Fruit fly (Drosophila melanogaster) whole organism, embryonic: ENCODE data around the gene CG9184.

ENCODE experiments used
- Abd-B ChIP-seq: fragments of 200-800 bp; sonication (Bioruptor generic); optimal IDR thresholded peaks from 2 replicates; lab custom pipeline; 2018; ENCODE audit warnings: missing biosample characterization, mild to moderate bottlenecking, missing genetic modification characterization, moderate library complexity
- Adf1 ChIP-seq: fragments of 200-800 bp; sonication (Bioruptor generic); IDR thresholded peaks from 2 replicates; pipeline ENCODE4 v1.3.6; 2022; ENCODE audit warnings: missing biosample characterization, missing genetic modification characterization
- B-H2 ChIP-seq: fragments of 200-800 bp; sonication (Bioruptor generic); optimal IDR thresholded peaks from 2 replicates; lab custom pipeline; 2018; ENCODE audit warnings: missing biosample characterization, mild to moderate bottlenecking, missing genetic modification characterization
- CG10274 ChIP-seq: fragments of 200-800 bp; sonication (Bioruptor generic); optimal IDR thresholded peaks from 3 replicates; lab custom pipeline; 2017; ENCODE audit warnings: missing biosample characterization, mild to moderate bottlenecking, missing genetic modification characterization
- CG11085 ChIP-seq: fragments of 200-800 bp; sonication (Bioruptor generic); IDR thresholded peaks from 2 replicates; pipeline ENCODE4 v1.3.6; 2022; ENCODE audit warnings: missing biosample characterization, missing genetic modification characterization
- CG11695 ChIP-seq: fragments of 200-800 bp; sonication (Bioruptor generic); IDR thresholded peaks from 3 replicates; pipeline ENCODE4 v1.3.6; 2022; ENCODE audit warnings: missing biosample characterization, missing genetic modification characterization
- CG13424 ChIP-seq: fragments of 200-800 bp; sonication (Bioruptor generic); optimal IDR thresholded peaks from 2 replicates; lab custom pipeline; 2019; ENCODE audit warnings: missing biosample characterization, mild to moderate bottlenecking, missing genetic modification characterization, moderate library complexity
- CG14050 ChIP-seq: fragments of 200-800 bp; sonication (Bioruptor generic); IDR thresholded peaks from 3 replicates; pipeline ENCODE4 v1.3.6; 2022; ENCODE audit warnings: missing biosample characterization, missing genetic modification characterization
- CG15696 ChIP-seq: fragments of 200-800 bp; sonication (Bioruptor generic); optimal IDR thresholded peaks from 2 replicates; lab custom pipeline; 2019; ENCODE audit warnings: missing biosample characterization, mild to moderate bottlenecking, missing genetic modification characterization, moderate library complexity
- CG17328 ChIP-seq: fragments of 200-800 bp; sonication (Bioruptor generic); IDR thresholded peaks from 2 replicates; pipeline ENCODE4 v1.3.6; 2022; ENCODE audit warnings: missing biosample characterization, missing genetic modification characterization
- CG17361 ChIP-seq: fragments of 200-800 bp; sonication (Bioruptor generic); IDR thresholded peaks from 3 replicates; pipeline ENCODE4 v1.3.6; 2022; ENCODE audit warnings: missing biosample characterization, missing genetic modification characterization
- CG17802 ChIP-seq: fragments of 200-800 bp; sonication (Bioruptor generic); optimal IDR thresholded peaks from 2 replicates; lab custom pipeline; 2018; ENCODE audit warnings: missing biosample characterization, mild to moderate bottlenecking, missing genetic modification characterization, moderate library complexity
- CG2129 ChIP-seq: fragments of 200-800 bp; sonication (Bioruptor generic); IDR thresholded peaks from 2 replicates; pipeline ENCODE4 v1.3.6; 2022; ENCODE audit warnings: missing biosample characterization, missing genetic modification characterization; ENCODE audit not compliant: partially characterized antibody
- CG3726 ChIP-seq: fragments of 200-800 bp; sonication (Bioruptor generic); IDR thresholded peaks from 3 replicates; pipeline ENCODE4, ENCODE4 v1.3.6; 2022; ENCODE audit warnings: missing biosample characterization, missing genetic modification characterization
- CG4707 ChIP-seq: fragments of 200-800 bp; sonication (Bioruptor generic); optimal IDR thresholded peaks from 2 replicates; lab custom pipeline; 2018; ENCODE audit warnings: missing biosample characterization, mild to moderate bottlenecking, missing genetic modification characterization, moderate library complexity
- CG8765 ChIP-seq: fragments of 200-800 bp; sonication (Bioruptor generic); IDR thresholded peaks from 2 replicates; pipeline ENCODE4 v1.3.6; 2022; ENCODE audit warnings: missing biosample characterization, missing genetic modification characterization
- CG9876 ChIP-seq: fragments of 200-800 bp; sonication (Bioruptor generic); optimal IDR thresholded peaks from 2 replicates; lab custom pipeline; 2016; ENCODE audit warnings: missing biosample characterization, missing genetic modification characterization
- CoRest ChIP-seq: fragments of 200-800 bp; sonication (Bioruptor generic); optimal IDR thresholded peaks from 3 replicates; lab custom pipeline; 2018; ENCODE audit warnings: missing biosample characterization, mild to moderate bottlenecking, missing genetic modification characterization, moderate library complexity
- Doc2 ChIP-seq: fragments of 200-800 bp; sonication (Bioruptor generic); IDR thresholded peaks from 2 replicates; pipeline ENCODE4 v1.3.6; 2022; ENCODE audit warnings: missing biosample characterization, missing genetic modification characterization
- Doc3 ChIP-seq: fragments of 200-800 bp; sonication (Bioruptor generic); IDR thresholded peaks from 3 replicates; pipeline ENCODE4 v1.3.6; 2022; ENCODE audit warnings: missing biosample characterization, missing genetic modification characterization; ENCODE audit not compliant: partially characterized antibody
- Fer2 ChIP-seq: fragments of 200-800 bp; sonication (Bioruptor generic); optimal IDR thresholded peaks from 2 replicates; lab custom pipeline; 2018; ENCODE audit warnings: missing biosample characterization, mild to moderate bottlenecking, missing genetic modification characterization, moderate library complexity
- Fer3 ChIP-seq: fragments of 200-800 bp; sonication (Bioruptor generic); optimal IDR thresholded peaks from 2 replicates; lab custom pipeline; 2018; ENCODE audit warnings: missing biosample characterization, mild to moderate bottlenecking, missing genetic modification characterization, moderate library complexity
- HLHmδ ChIP-seq: fragments of 200-800 bp; sonication (Bioruptor generic); optimal IDR thresholded peaks from 2 replicates; lab custom pipeline; 2018; ENCODE audit warnings: missing biosample characterization, mild to moderate bottlenecking, missing genetic modification characterization, moderate library complexity
- HmgZ ChIP-seq: fragments of 200-800 bp; sonication (Bioruptor generic); optimal IDR thresholded peaks from 2 replicates; lab custom pipeline; 2018; ENCODE audit warnings: missing biosample characterization, mild to moderate bottlenecking, missing genetic modification characterization
- NFAT ChIP-seq: fragments of 200-800 bp; sonication (Bioruptor generic); IDR thresholded peaks from 2 replicates; pipeline ENCODE4 v1.3.6; 2022; ENCODE audit warnings: missing biosample characterization, missing genetic modification characterization
- Neu2 ChIP-seq: fragments of 200-800 bp; sonication (Bioruptor generic); optimal IDR thresholded peaks from 3 replicates; lab custom pipeline; 2016; ENCODE audit warnings: missing biosample characterization, missing genetic modification characterization, borderline replicate concordance
- PHDP ChIP-seq: fragments of 200-800 bp; sonication (Bioruptor generic); optimal IDR thresholded peaks from 3 replicates; lab custom pipeline; 2018; ENCODE audit warnings: missing biosample characterization, mild to moderate bottlenecking, missing genetic modification characterization, moderate library complexity
- Sry-β ChIP-seq: fragments of 200-800 bp; sonication (Bioruptor generic); optimal IDR thresholded peaks from 2 replicates; lab custom pipeline; 2018; ENCODE audit warnings: missing biosample characterization, mild to moderate bottlenecking, missing genetic modification characterization, moderate library complexity
- Stat92E ChIP-seq, 3 experiments: fragments of >200 bp in 2 of 3; fragments of 200-800 bp in 1 of 3; sonication (Bioruptor generic) in 1 of 3; optimal IDR thresholded peaks; 2 replicates each; lab custom pipeline; 2017 to 2019; ENCODE audit warnings: missing biosample characterization in 3 of 3, missing genetic modification characterization in 3 of 3, mild to moderate bottlenecking in 1 of 3, moderate library complexity in 1 of 3
- Tbp ChIP-seq: fragments of >200 bp; optimal IDR thresholded peaks from 2 replicates; lab custom pipeline; 2018; ENCODE audit warnings: missing biosample characterization, missing genetic modification characterization
- abd-A ChIP-seq: fragments of 200-800 bp; sonication (Bioruptor generic); optimal IDR thresholded peaks from 3 replicates; lab custom pipeline; 2019; ENCODE audit warnings: missing biosample characterization, mild to moderate bottlenecking, missing genetic modification characterization, moderate library complexity
- ac ChIP-seq: fragments of 200-800 bp; sonication (Bioruptor generic); optimal IDR thresholded peaks from 3 replicates; lab custom pipeline; 2017; ENCODE audit warnings: missing biosample characterization, mild to moderate bottlenecking, missing genetic modification characterization
- bowl ChIP-seq: fragments of 200-800 bp; sonication (Bioruptor generic); IDR thresholded peaks from 2 replicates; pipeline ENCODE4 v1.3.6; 2022; ENCODE audit warnings: missing biosample characterization, missing genetic modification characterization
- br ChIP-seq: fragments of >200 bp; optimal IDR thresholded peaks from 2 replicates; lab custom pipeline; 2017
- chn ChIP-seq: fragments of 200-800 bp; sonication (Bioruptor generic); optimal IDR thresholded peaks from 2 replicates; lab custom pipeline; 2016; ENCODE audit warnings: missing biosample characterization, missing genetic modification characterization
- corto ChIP-seq: fragments of 200-800 bp; sonication (Bioruptor generic); optimal IDR thresholded peaks from 2 replicates; lab custom pipeline; 2016; ENCODE audit warnings: missing biosample characterization, mild to moderate bottlenecking, missing genetic modification characterization, moderate library complexity
- crol ChIP-seq: fragments of 200-800 bp; sonication (Bioruptor generic); IDR thresholded peaks from 2 replicates; pipeline ENCODE4 v1.3.6; 2022; ENCODE audit warnings: missing biosample characterization, missing genetic modification characterization
- dimm ChIP-seq: fragments of 200-800 bp; sonication (Bioruptor generic); IDR thresholded peaks from 2 replicates; pipeline ENCODE4 v1.3.6; 2022; ENCODE audit warnings: missing biosample characterization, missing genetic modification characterization
- dmrt11E ChIP-seq: fragments of 200-800 bp; sonication (Bioruptor generic); optimal IDR thresholded peaks from 3 replicates; lab custom pipeline; 2018; ENCODE audit warnings: missing biosample characterization, mild to moderate bottlenecking, missing genetic modification characterization, moderate library complexity
- eve ChIP-seq, 2 experiments: fragments of >200 bp; optimal IDR thresholded peaks; 2 replicates each; lab custom pipeline; 2017; ENCODE audit warnings: missing biosample characterization in 2 of 2, missing genetic modification characterization in 2 of 2
- her ChIP-seq: fragments of 200-800 bp; sonication (Bioruptor generic); optimal IDR thresholded peaks from 2 replicates; lab custom pipeline; 2016; ENCODE audit warnings: missing biosample characterization, missing genetic modification characterization
- kah ChIP-seq: fragments of 200-800 bp; sonication (Bioruptor generic); optimal IDR thresholded peaks from 2 replicates; lab custom pipeline; 2018; ENCODE audit warnings: missing biosample characterization, mild to moderate bottlenecking, missing genetic modification characterization
- ken ChIP-seq: fragments of 200-800 bp; sonication (Bioruptor generic); IDR thresholded peaks from 3 replicates; pipeline ENCODE4 v1.3.6; 2022; ENCODE audit warnings: missing biosample characterization, missing genetic modification characterization
- lab ChIP-seq: fragments of 200-800 bp; sonication (Bioruptor generic); optimal IDR thresholded peaks from 3 replicates; lab custom pipeline; 2017; ENCODE audit warnings: missing biosample characterization, missing genetic modification characterization, mild to moderate bottlenecking, moderate library complexity, missing genetic modification reagents
- mam ChIP-seq: fragments of 200-800 bp; sonication (Bioruptor generic); optimal IDR thresholded peaks from 3 replicates; lab custom pipeline; 2016; ENCODE audit warnings: missing biosample characterization, missing genetic modification characterization
- otp ChIP-seq: fragments of 200-800 bp; sonication (Bioruptor generic); IDR thresholded peaks from 3 replicates; pipeline ENCODE4, ENCODE4 v1.3.6; 2022; ENCODE audit warnings: missing biosample characterization, missing genetic modification characterization
- psq ChIP-seq: fragments of 200-800 bp; sonication (Bioruptor generic); optimal IDR thresholded peaks from 2 replicates; lab custom pipeline; 2017; ENCODE audit warnings: missing biosample characterization, missing genetic modification characterization
- schlank ChIP-seq: fragments of 200-800 bp; sonication (Bioruptor generic); optimal IDR thresholded peaks from 2 replicates; lab custom pipeline; 2018; ENCODE audit warnings: missing biosample characterization, mild to moderate bottlenecking, missing genetic modification characterization
- usp ChIP-seq: fragments of >200 bp; optimal IDR thresholded peaks from 2 replicates; lab custom pipeline; 2017; ENCODE audit warnings: missing biosample characterization, missing genetic modification characterization
- wor ChIP-seq: fragments of 200-800 bp; sonication (Bioruptor generic); IDR thresholded peaks from 2 replicates; pipeline ENCODE4 v1.3.6; 2022; ENCODE audit warnings: missing biosample characterization, missing genetic modification characterization

Gene CG9184

DNA sequence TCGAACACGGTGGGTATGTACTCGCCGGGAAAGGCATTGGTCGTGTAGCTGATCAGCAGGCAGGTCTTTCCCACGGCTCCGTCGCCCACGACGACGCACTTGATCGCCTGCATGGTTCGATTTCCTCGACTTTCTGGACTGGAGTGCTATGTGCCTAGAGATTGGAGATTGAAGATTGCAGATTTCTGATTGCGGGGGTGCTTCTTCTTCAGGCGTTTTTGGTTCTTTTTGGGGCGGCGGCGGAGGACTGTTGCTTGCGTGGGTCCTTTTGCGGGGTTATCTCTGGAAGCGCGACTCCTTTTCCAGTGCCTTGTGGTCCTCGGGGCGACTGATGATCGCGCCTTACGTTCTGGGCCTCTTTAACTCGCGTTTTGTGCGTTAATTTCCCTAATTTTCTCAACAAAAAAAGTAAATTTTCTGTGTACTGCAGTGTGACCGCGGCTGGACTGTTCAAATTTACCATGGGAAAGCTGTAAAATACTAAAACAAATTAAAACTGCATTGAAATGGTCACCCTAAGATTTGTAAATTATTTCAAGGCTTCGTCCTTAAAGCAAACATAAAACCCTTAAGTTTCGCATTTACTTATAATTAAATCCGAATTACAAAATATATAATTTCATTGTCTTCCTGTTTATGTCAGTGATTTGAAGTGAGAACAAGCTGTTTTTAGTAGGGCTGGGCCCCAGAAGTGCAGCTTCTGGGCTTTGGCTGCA is 20.2 kb downstream of the CG9184 start, which contains the start of the genes Rac1 and Acat2 (continued):
- no peak for TF ChIP-seq Stat92E (GFP tag; optimal IDR thresholded peaks at IDR 0.05; lab: Kevin White, UChicago)
- no peak for TF ChIP-seq br (lab: Kevin White, UChicago)
- peak; percentile 33 for TF ChIP-seq CG17802 (tag; lab: Kevin White, UChicago)
- TF ChIP-seq abd-A, result no peak
- no peak for TF ChIP-seq Sry-β
- no peak for TF ChIP-seq CG3726 (GFP tag; lab: Robert Waterston, UW)
- no peak for TF ChIP-seq HLHmδ (GFP tag; lab: Kevin White, UChicago)
- TF ChIP-seq otp (GFP tag; lab: Robert Waterston, UW), result no peak
- no peak for TF ChIP-seq schlank (tag; lab: Kevin White, UChicago)
- TF ChIP-seq mam, result no peak
- no peak for TF ChIP-seq CG10274 (GFP tag; lab: Kevin White, UChicago)
- TF ChIP-seq CG13424 (tag; lab: Kevin White, UChicago), result no peak
- TF ChIP-seq Doc3 (GFP tag; lab: Robert Waterston, UW), result no peak
- no peak for TF ChIP-seq Tbp (GFP tag; lab: Kevin White, UChicago)
- no peak for TF ChIP-seq bowl
- peak; percentile 57; the same call in 2 of the 3 replicates for TF ChIP-seq CG17361 (GFP tag; lab: Robert Waterston, UW)
- TF ChIP-seq CG11695 (GFP tag; lab: Robert Waterston, UW), result no peak
- TF ChIP-seq CG15696, result no peak
- TF ChIP-seq crol (GFP tag; lab: Robert Waterston, UW), result no peak
- TF ChIP-seq CG8765, result no peak
- TF ChIP-seq corto (GFP tag; lab: Kevin White, UChicago), result no peak
- TF ChIP-seq Fer3 (tag; lab: Kevin White, UChicago), result no peak
- TF ChIP-seq HmgZ (tag; lab: Kevin White, UChicago), result peak; percentile 17
- TF ChIP-seq lab (GFP tag; lab: Kevin White, UChicago), result no peak
- TF ChIP-seq CG4707 (GFP tag; lab: Kevin White, UChicago), result no peak
- no peak for TF ChIP-seq CG11085 (GFP tag; lab: Robert Waterston, UW)
- no peak for TF ChIP-seq Fer2 (tag; lab: Kevin White, UChicago)
- no peak for TF ChIP-seq wor (GFP tag; lab: Robert Waterston, UW)
- no peak for TF ChIP-seq psq (GFP tag; lab: Kevin White, UChicago)
- TF ChIP-seq chn (GFP tag; lab: Kevin White, UChicago), result no peak
- 0 out of 2 replicates have a peak, but pooled peaks have one; percentile 30 for TF ChIP-seq CG17328
- no peak for TF ChIP-seq CG2129 (GFP tag; lab: Robert Waterston, UW)
- TF ChIP-seq usp (GFP tag; lab: Kevin White, UChicago), result no peak
- TF ChIP-seq PHDP, result no peak
- TF ChIP-seq Adf1 (GFP tag; lab: Robert Waterston, UW), result no peak
- no peak for TF ChIP-seq CG9876
- TF ChIP-seq Abd-B, result peak; percentile 56
- no peak for TF ChIP-seq NFAT (GFP tag; lab: Robert Waterston, UW)
- TF ChIP-seq dmrt11E (tag; lab: Kevin White, UChicago), result peak; percentile 15
- TF ChIP-seq Doc2 (GFP tag; lab: Robert Waterston, UW), result no peak
- no peak for TF ChIP-seq CG14050
- TF ChIP-seq ken (GFP tag; lab: Robert Waterston, UW), result no peak
- no peak for TF ChIP-seq kah (GFP tag; lab: Kevin White, UChicago)
- TF ChIP-seq Neu2 (GFP tag; lab: Kevin White, UChicago), result no peak
- TF ChIP-seq her (GFP tag; lab: Kevin White, UChicago), result no peak
- TF ChIP-seq eve (GFP tag; optimal IDR thresholded peaks at IDR 0.05; lab: Kevin White, UChicago), result no peak
- no peak for TF ChIP-seq dimm (GFP tag; lab: Robert Waterston, UW)
- peak; percentile 65 for TF ChIP-seq CoRest (tag; lab: Kevin White, UChicago)
- TF ChIP-seq B-H2 (GFP tag; lab: Kevin White, UChicago), result no peak
- no peak for TF ChIP-seq ac
